Fruit fly (Drosophila melanogaster): ENCODE measurements around the gene CG15550.

DNA sequence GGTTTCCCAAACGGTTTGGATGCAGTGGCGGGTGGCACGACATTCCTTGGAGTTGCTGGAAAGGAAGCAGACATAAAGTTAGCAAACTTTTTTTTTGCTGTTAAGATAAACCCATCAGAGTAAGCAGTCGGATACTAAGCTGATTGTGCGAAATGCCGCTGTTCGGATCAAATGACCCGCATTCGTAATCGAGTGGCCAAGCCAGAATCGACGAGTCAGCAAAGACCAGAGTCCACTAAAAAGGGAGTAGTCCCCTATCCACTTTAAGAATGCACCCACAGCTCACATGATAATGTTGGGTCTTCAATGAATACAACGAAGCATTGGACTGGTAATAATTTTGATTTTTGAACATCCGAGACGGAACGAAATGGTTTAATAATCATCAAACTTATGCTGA, 50.1 kb downstream of the CG15550 start:
- TF ChIP-seq psq (optimal IDR thresholded peaks at IDR 0.05) = no peak
- no peak for TF ChIP-seq h (optimal IDR thresholded peaks at IDR 0.05)
- no peak for TF ChIP-seq insv (optimal IDR thresholded peaks at IDR 0.05)
- TF ChIP-seq Myc (optimal IDR thresholded peaks at IDR 0.05) = no peak
- no peak for TF ChIP-seq ttk (optimal IDR thresholded peaks at IDR 0.05)
